Worm (Caenorhabditis elegans): ENCODE data around the gene C06A1.6.

DNA sequence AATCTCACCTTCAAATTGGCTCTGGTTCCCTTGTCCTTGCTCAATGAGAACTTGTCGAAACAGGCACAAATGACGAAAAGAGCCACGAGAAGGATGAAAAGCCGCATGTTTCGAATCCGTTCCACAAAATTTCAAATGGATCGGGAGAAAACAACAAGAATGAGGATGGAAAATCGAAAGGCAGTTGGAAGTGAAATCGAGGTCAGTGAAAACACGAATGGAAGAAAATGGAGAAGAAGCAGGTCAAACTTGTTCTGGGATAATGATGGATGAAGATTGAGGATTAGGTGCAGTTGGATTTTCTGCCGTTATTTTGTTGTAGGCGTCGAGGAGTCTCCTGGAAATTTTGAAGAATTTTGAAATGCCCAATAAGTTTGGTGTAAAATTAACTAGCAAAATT, 41.4 kb downstream of the C06A1.6 start:
- no peak for TF ChIP-seq him-1 (tag; optimal IDR thresholded peaks at IDR 0.05)
- no peak for TF ChIP-seq dao-5 (tag; optimal IDR thresholded peaks at IDR 0.05)
